Worm (Caenorhabditis elegans) whole organism, young adult: Measurements from ENCODE around the gene C34C12.7.

Experiments used
- atf-7 ChIP-seq: sonication (generic microtip); optimal IDR thresholded peaks from 2 replicates; lab custom pipeline; 2017; ENCODE audit warnings: mild to moderate bottlenecking, missing genetic modification characterization, missing compliant biosample characterization
- nfya-2 ChIP-seq: fragments of 200-800 bp; sonication (Bioruptor generic); IDR thresholded peaks from 2 replicates; pipeline ENCODE4 v1.3.6; 2022; ENCODE audit warnings: missing genetic modification reagents, missing genetic modification characterization, missing compliant biosample characterization
- nhr-90 ChIP-seq: sonication (generic microtip); optimal IDR thresholded peaks from 2 replicates; lab custom pipeline; 2016; ENCODE audit warnings: missing genotype, mild to moderate bottlenecking, missing genetic modification characterization, missing compliant biosample characterization
- somi-1 ChIP-seq: fragments of 200-800 bp; sonication (Bioruptor generic); optimal IDR thresholded peaks from 2 replicates; lab custom pipeline; 2018; ENCODE audit warnings: mild to moderate bottlenecking, missing genetic modification characterization, missing compliant biosample characterization
- unc-130 ChIP-seq: sonication (generic microtip); optimal IDR thresholded peaks from 2 replicates; lab custom pipeline; 2016; ENCODE audit warnings: missing genetic modification reagents, missing genetic modification characterization, missing compliant biosample characterization
- ztf-22 ChIP-seq: fragments of 200-800 bp; sonication (Bioruptor generic); optimal IDR thresholded peaks from 2 replicates; lab custom pipeline; 2018; ENCODE audit warnings: mild to moderate bottlenecking, missing genetic modification characterization, moderate library complexity, missing compliant biosample characterization

ce11 chrIII:3504239-3504638, 16.1 kb upstream of the C34C12.7 start:
- TF ChIP-seq nfya-2 (GFP tag; lab: Robert Waterston, UW) (no peak), atf-7 (tag; lab: Kevin White, UChicago) (no peak), somi-1 (GFP tag; lab: Kevin White, UChicago) (no peak), nhr-90 (tag; lab: Kevin White, UChicago) (no peak), ztf-22 (no peak), unc-130 (GFP tag; lab: Kevin White, UChicago) (no peak)
